Worm (Caenorhabditis elegans) whole organism, early embryonic: Measurements from ENCODE around the gene srx-101.

ENCODE experiments used
- B0310.2 ChIP-seq: sonication (generic microtip); optimal IDR thresholded peaks from 2 replicates; lab custom pipeline; 2016; ENCODE audit warnings: mild to moderate bottlenecking, missing genetic modification characterization, missing compliant biosample characterization
- F13C5.2 ChIP-seq: sonication (generic microtip); optimal IDR thresholded peaks from 2 replicates; lab custom pipeline; 2017; ENCODE audit warnings: mild to moderate bottlenecking, missing genetic modification characterization, inconsistent platforms, missing compliant biosample characterization
- aly-1 ChIP-seq: sonication (generic microtip); optimal IDR thresholded peaks from 2 replicates; lab custom pipeline; 2016; ENCODE audit warnings: missing genetic modification characterization, missing compliant biosample characterization
- ama-1 ChIP-seq: fragments of 150-350 bp; optimal IDR thresholded peaks from 2 replicates; lab custom pipeline; 2014
- ceh-13 ChIP-seq: fragments of 200-800 bp; sonication (Bioruptor generic); optimal IDR thresholded peaks from 2 replicates; lab custom pipeline; 2018; ENCODE audit warnings: mild to moderate bottlenecking, missing genetic modification characterization, missing compliant biosample characterization
- ceh-36 ChIP-seq: sonication (generic microtip); optimal IDR thresholded peaks from 2 replicates; lab custom pipeline; 2016; ENCODE audit warnings: missing genetic modification characterization, inconsistent platforms, missing compliant biosample characterization
- ets-7 ChIP-seq: sonication (generic microtip); optimal IDR thresholded peaks from 2 replicates; lab custom pipeline; 2016; ENCODE audit warnings: missing genotype, missing genetic modification characterization, missing compliant biosample characterization
- flt-1 ChIP-seq: fragments of 200-800 bp; sonication (Bioruptor generic); IDR thresholded peaks from 2 replicates; pipeline ENCODE4 v1.3.6; 2022; ENCODE audit warnings: missing genetic modification characterization, missing compliant biosample characterization
- hmbx-1 ChIP-seq: sonication (generic microtip); optimal IDR thresholded peaks from 2 replicates; lab custom pipeline; 2016; ENCODE audit warnings: mild to moderate bottlenecking, missing genetic modification characterization, missing compliant biosample characterization
- hmg-4 ChIP-seq: fragments of 200-800 bp; sonication (Bioruptor generic); optimal IDR thresholded peaks from 2 replicates; lab custom pipeline; 2018; ENCODE audit warnings: mild to moderate bottlenecking, missing genetic modification characterization, missing compliant biosample characterization
- hnd-1 ChIP-seq: sonication (generic microtip); optimal IDR thresholded peaks from 2 replicates; lab custom pipeline; 2016; ENCODE audit warnings: missing genetic modification characterization, missing compliant biosample characterization
- pes-1 ChIP-seq: fragments of 200-800 bp; sonication (Bioruptor generic); IDR thresholded peaks from 2 replicates; pipeline ENCODE4 v1.3.6; 2022; ENCODE audit warnings: missing genetic modification reagents, missing genetic modification characterization, missing compliant biosample characterization
- scrt-1 ChIP-seq: fragments of 200-800 bp; sonication (Bioruptor generic); IDR thresholded peaks from 2 replicates; pipeline ENCODE4 v1.3.6; 2022; ENCODE audit warnings: missing genetic modification characterization, missing compliant biosample characterization
- sea-1 ChIP-seq: fragments of 200-800 bp; sonication (Bioruptor generic); conservative IDR thresholded peaks from 2 replicates; pipeline ENCODE4 v1.3.6; 2022; ENCODE audit warnings: missing genetic modification characterization, missing compliant biosample characterization
- tbx-11 ChIP-seq: fragments of 200-800 bp; sonication (Bioruptor generic); IDR thresholded peaks from 2 replicates; pipeline ENCODE4 v1.3.6; 2022; ENCODE audit warnings: missing genetic modification characterization, missing compliant biosample characterization
- tbx-37 ChIP-seq: fragments of 200-800 bp; sonication (Bioruptor generic); conservative IDR thresholded peaks from 2 replicates; pipeline ENCODE4 v1.3.6; 2022; ENCODE audit warnings: missing genetic modification reagents, missing genetic modification characterization, missing compliant biosample characterization
- tra-4 ChIP-seq: sonication (generic microtip); optimal IDR thresholded peaks from 2 replicates; lab custom pipeline; 2017; ENCODE audit warnings: missing genetic modification characterization, missing compliant biosample characterization

Gene srx-101

DNA sequence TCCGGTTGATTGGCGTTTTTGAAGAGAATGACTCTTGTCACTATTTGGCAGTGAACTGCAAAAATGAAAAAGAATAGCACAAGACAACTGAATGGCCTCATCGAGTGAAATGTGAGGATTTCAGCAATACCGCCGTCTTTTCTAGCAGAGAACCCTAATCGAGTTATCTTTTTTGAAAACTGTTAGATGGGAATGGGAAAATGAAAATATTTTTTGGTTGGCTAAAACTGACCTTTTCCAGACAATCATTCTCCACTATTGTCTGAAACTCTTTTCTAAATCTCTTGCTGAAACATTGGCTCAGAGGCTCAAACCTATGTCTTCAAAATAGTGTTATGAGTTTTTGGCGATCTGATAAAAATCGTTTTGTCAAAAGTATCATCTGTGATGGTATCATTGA lies 50.3 kb downstream of the srx-101 start, which contains the start of gene M151.10:
Gene M151.10, minus strand, starts transcription at position 101 of the 400 bp plus-strand sequence.
- TF ChIP-seq tbx-37 (no peak), tbx-11 (GFP tag; lab: Robert Waterston, UW) (no peak), tra-4 (tag; lab: Kevin White, UChicago) (no peak), ama-1 (no peak), F13C5.2 (no peak), scrt-1 (GFP tag; lab: Robert Waterston, UW) (no peak), ceh-36 (tag; lab: Kevin White, UChicago) (no peak), ceh-13 (GFP tag; lab: Kevin White, UChicago) (no peak), sea-1 (GFP tag; lab: Robert Waterston, UW) (no peak), flt-1 (GFP tag; lab: Robert Waterston, UW) (no peak), pes-1 (GFP tag; lab: Robert Waterston, UW) (no peak), hmg-4 (GFP tag; lab: Kevin White, UChicago) (no peak), B0310.2 (tag; lab: Kevin White, UChicago) (no peak), hmbx-1 (tag; lab: Kevin White, UChicago) (no peak), hnd-1 (tag; lab: Kevin White, UChicago) (no peak), aly-1 (tag; lab: Kevin White, UChicago) (no peak), ets-7 (tag; lab: Kevin White, UChicago) (no peak)
